Fruit fly (Drosophila melanogaster): ENCODE data around the gene CG3587.

dm6 chrX:1979031-1979430 lies 38.9 kb downstream of the CG3587 start:
- no peak for TF ChIP-seq Pif1B (GFP tag; optimal IDR thresholded peaks at IDR 0.05)
- no peak for TF ChIP-seq CG17806 (tag; optimal IDR thresholded peaks at IDR 0.05)
- TF ChIP-seq CG12605 (GFP tag; IDR thresholded peaks at IDR 0.05): no peak
- no peak for TF ChIP-seq EcR (GFP tag; optimal IDR thresholded peaks at IDR 0.05)
- TF ChIP-seq fd96Ca (GFP tag; IDR thresholded peaks at IDR 0.05): peak; percentile 83
- TF ChIP-seq CG32121 (GFP tag; IDR thresholded peaks at IDR 0.05): peak; percentile 85

Measured in whole organism, pupa.